Worm (Caenorhabditis elegans) whole organism, L3 larva: Measurements from ENCODE around the gene Y54G11A.3.

Experiments
- elt-2 ChIP-seq: sonication (generic microtip); optimal IDR thresholded peaks from 2 replicates; lab custom pipeline; 2016; ENCODE audit warnings: missing genetic modification reagents, mild to moderate bottlenecking, missing genetic modification characterization, missing compliant biosample characterization
- nhr-12 ChIP-seq: fragments of 150-350 bp; optimal IDR thresholded peaks from 2 replicates; lab custom pipeline; 2014; ENCODE audit warnings: missing biosample characterization, missing genetic modification characterization
- nhr-28 ChIP-seq: fragments of 150-350 bp; optimal IDR thresholded peaks from 2 replicates; lab custom pipeline; 2014; ENCODE audit warnings: missing biosample characterization, missing genetic modification characterization
- nhr-76 ChIP-seq: fragments of 150-350 bp; sonication (generic microtip); optimal IDR thresholded peaks from 5 replicates; lab custom pipeline; 2014; ENCODE audit warnings: missing biosample characterization, missing genetic modification characterization
- pha-4 ChIP-seq: fragments of 150-350 bp; optimal IDR thresholded peaks from 2 replicates; lab custom pipeline; 2014; ENCODE audit warnings: missing biosample characterization, missing genetic modification reagents, missing genetic modification characterization
- snpc-4 ChIP-seq: fragments of 150-350 bp; optimal IDR thresholded peaks from 2 replicates; lab custom pipeline; 2014; ENCODE audit warnings: missing biosample characterization, missing genetic modification characterization
- unc-39 ChIP-seq: sonication (generic microtip); optimal IDR thresholded peaks from 4 replicates; lab custom pipeline; 2017; ENCODE audit warnings: missing biosample characterization, missing genetic modification characterization
- ztf-11 ChIP-seq: fragments of 150-350 bp; optimal IDR thresholded peaks from 2 replicates; lab custom pipeline; 2014; ENCODE audit warnings: missing biosample characterization, missing genetic modification characterization

DNA sequence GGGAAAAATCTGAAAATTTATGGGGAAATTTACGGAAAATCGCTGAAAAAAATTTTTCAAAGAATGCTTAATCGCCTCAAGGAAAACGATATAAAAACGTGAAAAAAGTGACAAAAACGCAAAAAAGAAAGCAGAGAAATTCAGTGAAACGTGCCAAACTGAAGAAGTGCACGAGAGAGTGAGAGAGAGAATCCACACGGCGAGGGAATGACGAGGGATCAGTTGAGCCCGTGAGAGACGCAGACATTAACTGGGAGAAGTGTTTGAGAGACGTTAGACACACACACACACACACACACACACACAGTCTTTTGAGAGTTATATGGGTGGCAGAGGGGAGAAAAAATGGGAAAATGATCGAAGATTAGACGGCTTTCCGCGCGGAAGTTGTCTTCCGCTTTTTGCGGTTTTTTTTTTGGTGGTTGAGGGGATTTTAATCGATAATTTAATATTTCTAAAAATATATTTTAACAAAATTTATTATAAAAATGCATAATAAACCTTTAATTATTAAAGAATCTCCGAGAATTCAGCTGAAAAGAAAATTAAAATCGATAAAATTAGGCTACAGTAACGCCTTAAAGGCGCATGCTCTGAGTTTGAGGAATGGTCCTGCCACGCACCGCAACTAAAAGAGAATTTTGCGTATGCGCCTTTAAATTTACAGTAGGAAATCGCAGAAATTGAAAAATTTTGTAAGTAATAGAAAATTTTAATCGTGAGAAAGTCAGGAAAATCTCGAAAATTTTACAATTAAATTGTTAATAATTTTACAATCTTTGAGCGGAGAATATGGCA, 31.8 kb upstream of the Y54G11A.3 start:
- TF ChIP-seq snpc-4 (tag; lab: Kevin White, UChicago) (peak; percentile 20), pha-4 (tag; lab: Kevin White, UChicago) (peak; percentile 74), nhr-28 (tag; lab: Kevin White, UChicago) (no peak), nhr-76 (tag; lab: Kevin White, UChicago) (no peak), elt-2 (tag; lab: Kevin White, UChicago) (peak; percentile 40), nhr-12 (tag; lab: Kevin White, UChicago) (no peak), unc-39 (tag; lab: Kevin White, UChicago) (no peak), ztf-11 (tag; lab: Kevin White, UChicago) (no peak)
